In the genomic region with DNA sequence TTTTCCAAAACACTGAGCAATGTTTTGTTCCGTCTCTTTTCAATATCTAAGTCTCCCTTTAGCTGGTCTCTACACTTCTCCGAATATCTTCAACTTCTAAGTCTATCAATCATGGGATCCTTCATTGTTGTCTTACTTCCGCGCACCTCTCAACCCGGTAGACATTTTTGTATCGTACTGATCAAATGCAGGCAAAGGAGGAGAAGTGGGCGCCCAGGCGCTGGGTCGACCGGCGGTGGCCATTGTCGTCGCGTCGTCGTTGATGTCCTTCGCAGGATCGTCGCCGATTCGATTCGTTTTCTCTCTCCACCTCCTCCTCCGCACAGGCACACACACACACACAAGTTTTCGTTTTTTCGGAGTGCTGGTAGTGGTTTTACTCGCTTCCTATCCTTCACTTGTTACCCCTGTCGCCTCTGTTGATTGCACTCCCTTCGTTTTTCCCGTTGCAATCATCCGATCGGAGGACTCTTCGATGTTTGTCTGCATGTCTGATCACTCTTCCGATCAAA, we compare ENCODE assay signal across 1 worm cellular context.
A peak's percentile ranks its signal among the peaks of the same experiment; 100 is the strongest.
TF ChIP-seq lines count a peak whose summit lies in the region.

No protein-coding gene starts in this region.

TF ChIP-seq in whole organism, L1 larva, 84 proteins besides CTCF, POLR2A, EP300 and RAD21 (continued from another document):
- peak; percentile 0 for TF ChIP-seq C16A3.4 (tag; optimal IDR thresholded peaks at IDR 0.05; lab: Kevin White, UChicago)
